Fruit fly (Drosophila melanogaster) whole organism, embryonic: ENCODE measurements around the gene CG31268.

Experiments
- Atf3 ChIP-seq: fragments of 200-800 bp; sonication (Bioruptor generic); optimal IDR thresholded peaks from 3 replicates; lab custom pipeline; 2016; ENCODE audit warnings: missing biosample characterization, missing genetic modification characterization
- CG11398 ChIP-seq: fragments of 200-800 bp; sonication (Bioruptor generic); optimal IDR thresholded peaks from 2 replicates; lab custom pipeline; 2016; ENCODE audit warnings: missing biosample characterization, missing genetic modification characterization
- CG12299 ChIP-seq: fragments of 200-800 bp; sonication (Bioruptor generic); optimal IDR thresholded peaks from 2 replicates; lab custom pipeline; 2018; ENCODE audit warnings: missing biosample characterization, mild to moderate bottlenecking, missing genetic modification characterization
- CG13287 ChIP-seq: fragments of 200-800 bp; sonication (Bioruptor generic); IDR thresholded peaks from 2 replicates; pipeline ENCODE4 v1.3.6; 2022; ENCODE audit warnings: missing biosample characterization, missing genetic modification characterization; ENCODE audit not compliant: partially characterized antibody
- CG15479 ChIP-seq: fragments of 200-800 bp; sonication (Bioruptor generic); optimal IDR thresholded peaks from 3 replicates; lab custom pipeline; 2019; ENCODE audit warnings: missing biosample characterization, mild to moderate bottlenecking, missing genetic modification characterization, moderate library complexity
- CG15514 ChIP-seq: fragments of 200-800 bp; sonication (Bioruptor generic); optimal IDR thresholded peaks from 3 replicates; lab custom pipeline; 2017; ENCODE audit warnings: missing biosample characterization, missing genetic modification characterization, mild to moderate bottlenecking, moderate library complexity, missing genetic modification reagents
- CG17328 ChIP-seq: fragments of 200-800 bp; sonication (Bioruptor generic); IDR thresholded peaks from 2 replicates; pipeline ENCODE4 v1.3.6; 2022; ENCODE audit warnings: missing biosample characterization, missing genetic modification characterization
- CG17359 ChIP-seq: fragments of 200-800 bp; sonication (Bioruptor generic); optimal IDR thresholded peaks from 3 replicates; lab custom pipeline; 2018; ENCODE audit warnings: missing biosample characterization, mild to moderate bottlenecking, missing genetic modification characterization, moderate library complexity
- CG17829 ChIP-seq: fragments of 200-800 bp; optimal IDR thresholded peaks from 2 replicates; lab custom pipeline; 2019; ENCODE audit warnings: missing biosample characterization, mild to moderate bottlenecking, missing genetic modification characterization, moderate library complexity
- CG18599 ChIP-seq: fragments of 200-800 bp; sonication (Bioruptor generic); optimal IDR thresholded peaks from 3 replicates; lab custom pipeline; 2017; ENCODE audit warnings: missing biosample characterization, missing genetic modification characterization, mild to moderate bottlenecking, moderate library complexity, missing genetic modification reagents
- CG18764 ChIP-seq: fragments of 200-800 bp; sonication (Bioruptor generic); optimal IDR thresholded peaks from 3 replicates; lab custom pipeline; 2016; ENCODE audit warnings: missing biosample characterization, missing genetic modification characterization
- CG2120 ChIP-seq: fragments of 200-800 bp; sonication (Bioruptor generic); optimal IDR thresholded peaks from 3 replicates; lab custom pipeline; 2016; ENCODE audit warnings: missing biosample characterization, missing genetic modification characterization
- CG32772 ChIP-seq: fragments of 200-800 bp; sonication (Bioruptor generic); IDR thresholded peaks from 2 replicates; pipeline ENCODE4 v1.3.6; 2022; ENCODE audit warnings: missing biosample characterization, missing genetic modification characterization
- CG34224 ChIP-seq: fragments of 200-800 bp; sonication (Bioruptor generic); IDR thresholded peaks from 3 replicates; pipeline ENCODE4 v1.3.6; 2022; ENCODE audit warnings: missing biosample characterization, missing genetic modification characterization; ENCODE audit not compliant: partially characterized antibody
- CG4424 ChIP-seq: fragments of 200-800 bp; sonication (Bioruptor generic); optimal IDR thresholded peaks from 3 replicates; lab custom pipeline; 2016; ENCODE audit warnings: missing biosample characterization, missing genetic modification characterization
- CG7372 ChIP-seq: fragments of 200-800 bp; sonication (Bioruptor generic); IDR thresholded peaks from 2 replicates; pipeline ENCODE4 v1.3.6; 2022; ENCODE audit warnings: missing biosample characterization, missing genetic modification characterization
- CG8359 ChIP-seq: fragments of 200-800 bp; sonication (Bioruptor generic); optimal IDR thresholded peaks from 2 replicates; lab custom pipeline; 2017; ENCODE audit warnings: missing biosample characterization, mild to moderate bottlenecking, missing genetic modification characterization, borderline replicate concordance
- Dek ChIP-seq: fragments of 200-800 bp; sonication (Bioruptor generic); optimal IDR thresholded peaks from 3 replicates; lab custom pipeline; 2019; ENCODE audit warnings: missing biosample characterization, mild to moderate bottlenecking, missing genetic modification characterization, moderate library complexity
- Drgx ChIP-seq: fragments of 200-800 bp; sonication (Bioruptor generic); IDR thresholded peaks from 2 replicates; pipeline ENCODE4 v1.3.6; 2022; ENCODE audit warnings: missing biosample characterization, missing genetic modification characterization
- ERR ChIP-seq: fragments of 200-800 bp; sonication (Bioruptor generic); optimal IDR thresholded peaks from 2 replicates; lab custom pipeline; 2016; ENCODE audit warnings: missing biosample characterization, missing genetic modification characterization
- Eip74EF ChIP-seq, 2 experiments: fragments of 200-800 bp in 1 of 2; fragments of >200 bp in 1 of 2; sonication (Bioruptor generic) in 1 of 2; optimal IDR thresholded peaks; 2 replicates each; lab custom pipeline; 2017 to 2019; ENCODE audit warnings: missing biosample characterization in 2 of 2, missing genetic modification characterization in 2 of 2, mild to moderate bottlenecking in 1 of 2, moderate library complexity in 1 of 2
- Gug ChIP-seq: fragments of 200-800 bp; sonication (Bioruptor generic); IDR thresholded peaks from 4 replicates; pipeline ENCODE4 v1.3.6; 2022; ENCODE audit warnings: missing biosample characterization, missing genetic modification characterization
- HmgZ ChIP-seq: fragments of 200-800 bp; sonication (Bioruptor generic); optimal IDR thresholded peaks from 2 replicates; lab custom pipeline; 2018; ENCODE audit warnings: missing biosample characterization, mild to moderate bottlenecking, missing genetic modification characterization
- MBD-R2 ChIP-seq: fragments of 200-800 bp; sonication (Bioruptor generic); IDR thresholded peaks from 2 replicates; pipeline ENCODE4 v1.3.6; 2022; ENCODE audit warnings: missing biosample characterization, missing genetic modification characterization
- Mrtf ChIP-seq: fragments of 200-800 bp; sonication (Bioruptor generic); IDR thresholded peaks from 3 replicates; pipeline ENCODE4 v1.3.6; 2022; ENCODE audit warnings: missing biosample characterization, missing genetic modification characterization
- NFAT ChIP-seq: fragments of 200-800 bp; sonication (Bioruptor generic); IDR thresholded peaks from 2 replicates; pipeline ENCODE4 v1.3.6; 2022; ENCODE audit warnings: missing biosample characterization, missing genetic modification characterization
- Ravus ChIP-seq: fragments of 200-800 bp; sonication (Bioruptor generic); IDR thresholded peaks from 2 replicates; pipeline ENCODE4 v1.3.6; 2022; ENCODE audit warnings: missing biosample characterization, missing genetic modification characterization
- Rx ChIP-seq: fragments of 200-800 bp; sonication (Bioruptor generic); IDR thresholded peaks from 2 replicates; pipeline ENCODE4 v1.3.6; 2022; ENCODE audit warnings: missing biosample characterization, missing genetic modification characterization
- aop ChIP-seq: fragments of 200-800 bp; sonication (Bioruptor generic); IDR thresholded peaks from 2 replicates; pipeline ENCODE4 v1.3.6; 2022; ENCODE audit warnings: missing biosample characterization, missing genetic modification characterization
- crol ChIP-seq: fragments of 200-800 bp; sonication (Bioruptor generic); IDR thresholded peaks from 2 replicates; pipeline ENCODE4 v1.3.6; 2022; ENCODE audit warnings: missing biosample characterization, missing genetic modification characterization
- ems ChIP-seq: fragments of 200-800 bp; sonication (Bioruptor generic); optimal IDR thresholded peaks from 3 replicates; lab custom pipeline; 2016; ENCODE audit warnings: missing biosample characterization, missing genetic modification characterization
- gcm ChIP-seq: fragments of 200-800 bp; sonication (Bioruptor generic); optimal IDR thresholded peaks from 2 replicates; lab custom pipeline; 2019; ENCODE audit warnings: missing biosample characterization, mild to moderate bottlenecking, missing genetic modification characterization, moderate library complexity
- gt ChIP-seq: fragments of 200-800 bp; sonication (Bioruptor generic); IDR thresholded peaks from 2 replicates; pipeline ENCODE4 v1.3.6; 2022; ENCODE audit warnings: missing biosample characterization, missing genetic modification characterization
- insv ChIP-seq, 2 experiments: fragments of 200-800 bp; sonication (Bioruptor generic); optimal IDR thresholded peaks; 3 replicates each; lab custom pipeline; 2016 to 2018; ENCODE audit warnings: missing biosample characterization in 2 of 2, missing genetic modification characterization in 2 of 2
- klu ChIP-seq: fragments of 200-800 bp; sonication (Bioruptor generic); IDR thresholded peaks from 2 replicates; pipeline ENCODE4 v1.3.6; 2022; ENCODE audit warnings: missing biosample characterization, missing genetic modification characterization
- knrl ChIP-seq: fragments of 200-800 bp; sonication (Bioruptor generic); IDR thresholded peaks from 3 replicates; pipeline ENCODE4 v1.3.6; 2022; ENCODE audit warnings: missing biosample characterization, missing genetic modification characterization; ENCODE audit not compliant: partially characterized antibody
- lilli ChIP-seq: fragments of 200-800 bp; sonication (Bioruptor generic); optimal IDR thresholded peaks from 3 replicates; lab custom pipeline; 2016; ENCODE audit warnings: missing biosample characterization, missing genetic modification characterization
- mld ChIP-seq: fragments of 200-800 bp; sonication (Bioruptor generic); IDR thresholded peaks from 3 replicates; pipeline ENCODE4 v1.3.6; 2022; ENCODE audit warnings: missing biosample characterization, missing genetic modification characterization; ENCODE audit not compliant: partially characterized antibody
- nau ChIP-seq: fragments of 200-800 bp; sonication (Bioruptor generic); optimal IDR thresholded peaks from 3 replicates; lab custom pipeline; 2017; ENCODE audit warnings: missing biosample characterization, mild to moderate bottlenecking, missing genetic modification characterization, missing genetic modification reagents
- pb ChIP-seq: fragments of 200-800 bp; sonication (Bioruptor generic); optimal IDR thresholded peaks from 3 replicates; lab custom pipeline; 2016; ENCODE audit warnings: missing biosample characterization, missing genetic modification characterization
- pita ChIP-seq: fragments of 200-800 bp; sonication (Bioruptor generic); optimal IDR thresholded peaks from 2 replicates; lab custom pipeline; 2017; ENCODE audit warnings: missing biosample characterization, mild to moderate bottlenecking, missing genetic modification characterization
- pum ChIP-seq: fragments of 200-800 bp; sonication (Bioruptor generic); optimal IDR thresholded peaks from 2 replicates; lab custom pipeline; 2016; ENCODE audit warnings: missing biosample characterization, missing genetic modification characterization
- seq ChIP-seq: fragments of 200-800 bp; sonication (Bioruptor generic); IDR thresholded peaks from 2 replicates; pipeline ENCODE4 v1.3.6; 2022; ENCODE audit warnings: missing biosample characterization, missing genetic modification characterization
- sna ChIP-seq: fragments of 200-800 bp; sonication (Bioruptor generic); IDR thresholded peaks from 2 replicates; pipeline ENCODE4 v1.3.6; 2022; ENCODE audit warnings: missing biosample characterization, missing genetic modification characterization; ENCODE audit not compliant: partially characterized antibody
- tll ChIP-seq, 2 experiments: fragments of 200-800 bp in 1 of 2; fragments of >200 bp in 1 of 2; sonication (Bioruptor generic) in 1 of 2; optimal IDR thresholded peaks; 2 replicates each; lab custom pipeline; 2017 to 2019; ENCODE audit warnings: missing biosample characterization in 2 of 2, missing genetic modification characterization in 2 of 2, mild to moderate bottlenecking in 1 of 2, moderate library complexity in 1 of 2
- tup ChIP-seq: fragments of 200-800 bp; sonication (Bioruptor generic); optimal IDR thresholded peaks from 2 replicates; lab custom pipeline; 2016; ENCODE audit warnings: missing biosample characterization, mild to moderate bottlenecking, missing genetic modification characterization, moderate library complexity
- zen ChIP-seq: fragments of 200-800 bp; sonication (Bioruptor generic); optimal IDR thresholded peaks from 3 replicates; lab custom pipeline; 2018; ENCODE audit warnings: missing biosample characterization, mild to moderate bottlenecking, missing genetic modification characterization, moderate library complexity
- zfh1 ChIP-seq: fragments of 200-800 bp; sonication (Bioruptor generic); IDR thresholded peaks from 3 replicates; pipeline ENCODE4 v1.3.6; 2022; ENCODE audit warnings: missing biosample characterization, missing genetic modification characterization

CG31268 gene

dm6 chr3R:17056183-17056904, 24.7 kb downstream of the CG31268 start (continued):
- TF ChIP-seq Rx (GFP tag; lab: Robert Waterston, UW) (0 out of 2 replicates have a peak, but pooled peaks have one; percentile 25), Ravus (no peak), CG11398 (GFP tag; lab: Kevin White, UChicago) (no peak), sna (peak; percentile 57), lilli (GFP tag; lab: Kevin White, UChicago) (peak; percentile 23), CG12299 (tag; lab: Kevin White, UChicago) (peak; percentile 45), CG17328 (GFP tag; lab: Robert Waterston, UW) (no peak), CG17359 (tag; lab: Kevin White, UChicago) (no peak), Drgx (peak; percentile 51), CG7372 (GFP tag; lab: Robert Waterston, UW) (no peak), CG4424 (GFP tag; lab: Kevin White, UChicago) (no peak), knrl (GFP tag; lab: Robert Waterston, UW) (no peak), CG13287 (GFP tag; lab: Robert Waterston, UW) (peak; percentile 55), ems (no peak), CG2120 (GFP tag; lab: Kevin White, UChicago) (peak; percentile 15), MBD-R2 (GFP tag; lab: Robert Waterston, UW) (peak; percentile 22; the same call in 1 of the 2 replicates), mld (GFP tag; lab: Robert Waterston, UW) (peak; percentile 57; the same call in 1 of the 3 replicates), pb (GFP tag; lab: Kevin White, UChicago) (peak; percentile 18), CG18599 (GFP tag; lab: Kevin White, UChicago) (peak; percentile 47), pum (GFP tag; lab: Kevin White, UChicago) (peak; percentile 11), CG32772 (no peak; the same call in 1 of the 2 replicates), zen (tag; lab: Kevin White, UChicago) (peak; percentile 81), CG34224 (GFP tag; lab: Robert Waterston, UW) (peak; percentile 51; the same call in 1 of the 3 replicates), CG15514 (GFP tag; lab: Kevin White, UChicago) (no peak), HmgZ (tag; lab: Kevin White, UChicago) (peak; percentile 57), klu (GFP tag; lab: Robert Waterston, UW) (no peak), Gug (GFP tag; lab: Robert Waterston, UW) (no peak), zfh1 (GFP tag; lab: Robert Waterston, UW) (0 out of 3 replicates have a peak, but pooled peaks have one; percentile 52), seq (GFP tag; lab: Robert Waterston, UW) (no peak), ERR (GFP tag; lab: Kevin White, UChicago) (peak; percentile 45), pita (no peak), CG17829 (tag; lab: Kevin White, UChicago) (peak; percentile 19), insv (GFP tag; optimal IDR thresholded peaks at IDR 0.05; lab: Kevin White, UChicago) (no peak), Mrtf (GFP tag; lab: Robert Waterston, UW) (no peak), CG15479 (GFP tag; lab: Kevin White, UChicago) (peak; percentile 45), CG18764 (GFP tag; lab: Kevin White, UChicago) (no peak), crol (GFP tag; lab: Robert Waterston, UW) (peak; percentile 99), gcm (GFP tag; lab: Kevin White, UChicago) (peak; percentile 53), gt (GFP tag; lab: Robert Waterston, UW) (peak; percentile 36; the same call in 1 of the 2 replicates), CG8359 (GFP tag; lab: Kevin White, UChicago) (no peak), tll (GFP tag; optimal IDR thresholded peaks at IDR 0.05; lab: Kevin White, UChicago) (peak in 1 of 2 experiments; percentile 76), aop (no peak), Eip74EF (GFP tag; optimal IDR thresholded peaks at IDR 0.05; lab: Kevin White, UChicago) (peak in 1 of 2 experiments; percentile 46), NFAT (GFP tag; lab: Robert Waterston, UW) (peak; percentile 52; the same call in 1 of the 2 replicates), nau (peak; percentile 32), Dek (tag; lab: Kevin White, UChicago) (no peak), tup (GFP tag; lab: Kevin White, UChicago) (no peak), Atf3 (GFP tag; lab: Kevin White, UChicago) (peak; percentile 77)
